Fruit fly (Drosophila melanogaster) S2 (cell line): ENCODE measurements around the gene Axs.

ENCODE experiments used
- CG8478 ChIP-seq: fragments of >200 bp; optimal IDR thresholded peaks from 2 replicates; lab custom pipeline; 2018
- CTCF ChIP-seq, 2 experiments: fragments of >200 bp; optimal IDR thresholded peaks; 2 replicates each; lab custom pipeline; 2018

DNA sequence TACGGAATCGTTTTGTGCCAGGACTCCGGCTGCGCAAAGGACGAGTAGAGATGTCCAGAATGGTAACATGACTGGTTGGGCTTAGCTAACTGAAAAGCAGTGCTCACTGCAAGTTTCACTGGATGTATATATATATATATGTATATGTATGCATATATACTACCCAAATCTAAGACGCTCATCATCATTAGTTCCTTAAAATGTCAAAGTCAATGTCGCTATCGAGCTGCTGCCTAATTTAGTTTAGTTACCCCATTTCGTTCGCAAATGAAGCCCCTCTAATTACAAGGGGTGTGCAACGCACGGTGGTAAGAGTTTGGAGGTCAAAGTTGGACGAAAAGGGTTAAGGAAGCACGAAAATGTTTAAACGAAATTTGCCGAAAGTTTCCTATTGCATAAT, 16.4 kb upstream of the Axs start, which contains the start of gene CG9676:
- TF ChIP-seq CG8478, result no peak
- no peak for TF ChIP-seq CTCF (optimal IDR thresholded peaks at IDR 0.05; lab: Kevin White, UChicago)
